Worm (Caenorhabditis elegans): ENCODE data around the gene nas-38.

Gene nas-38

DNA sequence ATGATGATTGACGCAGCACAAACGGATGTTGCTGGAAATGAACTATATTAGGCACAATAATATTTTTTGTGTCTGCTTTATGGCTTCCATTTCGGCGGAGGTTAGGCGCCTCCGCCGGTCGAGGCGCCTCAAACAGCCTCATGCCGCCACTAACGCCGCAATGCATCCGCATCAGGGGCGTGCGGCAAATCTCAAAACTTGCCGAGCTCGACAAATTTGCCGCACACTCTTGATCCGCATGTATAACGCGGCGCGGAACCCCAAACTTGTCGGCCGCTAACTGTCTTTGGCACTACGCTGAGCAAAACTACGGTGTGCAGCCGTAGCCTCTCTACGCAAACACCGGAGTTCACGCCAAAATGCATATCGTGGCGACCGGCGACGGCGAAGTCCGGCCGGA lies 23.8 kb downstream of the nas-38 start:
- TF ChIP-seq hlh-13 (GFP tag; optimal IDR thresholded peaks at IDR 0.05) (no peak), Y22D7AL.16 (tag; optimal IDR thresholded peaks at IDR 0.05) (no peak), ceh-48 (tag; optimal IDR thresholded peaks at IDR 0.05) (no peak), ceh-31 (tag; optimal IDR thresholded peaks at IDR 0.05) (no peak), hlh-8 (tag; optimal IDR thresholded peaks at IDR 0.05) (no peak), unc-55 (GFP tag; optimal IDR thresholded peaks at IDR 0.05) (no peak), syd-9 (tag; optimal IDR thresholded peaks at IDR 0.05) (no peak), nfya-1 (tag; optimal IDR thresholded peaks at IDR 0.05) (no peak), F13H6.1 (tag; optimal IDR thresholded peaks at IDR 0.05) (no peak), unc-42 (tag; optimal IDR thresholded peaks at IDR 0.05) (no peak), madf-2 (tag; optimal IDR thresholded peaks at IDR 0.05) (no peak), sdc-2 (tag; optimal IDR thresholded peaks at IDR 0.05) (no peak), ets-4 (tag; optimal IDR thresholded peaks at IDR 0.05) (no peak), ceh-22 (tag; optimal IDR thresholded peaks at IDR 0.05) (no peak), hlh-6 (tag; optimal IDR thresholded peaks at IDR 0.05) (no peak), tbx-7 (tag; optimal IDR thresholded peaks at IDR 0.05) (no peak), C38D4.7 (GFP tag; optimal IDR thresholded peaks at IDR 0.05) (no peak)

DNA sequence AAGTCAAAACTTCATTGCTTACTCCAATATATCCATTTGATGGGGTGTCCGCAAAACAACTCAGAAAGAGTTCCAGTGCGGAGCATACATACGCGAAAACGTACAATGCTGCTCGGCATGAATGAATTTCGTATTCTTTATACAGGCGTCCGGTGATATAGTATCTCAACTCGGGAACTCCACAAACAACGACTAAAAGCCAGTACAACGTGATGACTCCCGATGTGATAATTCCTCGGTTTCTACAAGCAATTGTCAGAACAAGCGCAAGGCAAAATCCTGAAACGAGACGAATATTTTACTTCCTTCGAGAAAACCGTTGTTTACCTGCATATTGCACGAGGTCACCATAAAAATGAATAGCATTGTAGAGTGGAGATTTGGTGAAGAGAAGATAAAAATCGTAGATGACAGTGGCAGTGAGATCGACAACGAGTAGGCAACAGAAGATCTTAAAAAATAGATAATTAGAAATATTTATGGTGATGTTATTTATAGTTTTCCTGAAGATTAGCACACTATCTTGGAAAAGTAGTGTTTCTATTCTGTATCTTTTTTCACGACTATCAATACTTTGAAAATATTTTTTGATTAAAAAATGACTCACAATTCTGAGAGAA lies 27.8 kb downstream of the nas-38 start:
- TF ChIP-seq ceh-30 (tag; optimal IDR thresholded peaks at IDR 0.05) (no peak), K02D7.2 (tag; optimal IDR thresholded peaks at IDR 0.05) (no peak), ceh-48 (tag; optimal IDR thresholded peaks at IDR 0.05) (no peak), ceh-2 (tag; optimal IDR thresholded peaks at IDR 0.05) (no peak), tbx-2 (tag; optimal IDR thresholded peaks at IDR 0.05) (no peak), lin-11 (tag; optimal IDR thresholded peaks at IDR 0.05) (no peak), F13H6.1 (tag; optimal IDR thresholded peaks at IDR 0.05) (no peak), Y22D7AL.16 (tag; optimal IDR thresholded peaks at IDR 0.05) (no peak), dmd-4 (tag; optimal IDR thresholded peaks at IDR 0.05; ENCODE audit: borderline replicate concordance) (no peak), pha-4 (tag; optimal IDR thresholded peaks at IDR 0.05) (no peak), gmeb-2 (tag; optimal IDR thresholded peaks at IDR 0.05) (no peak)

DNA sequence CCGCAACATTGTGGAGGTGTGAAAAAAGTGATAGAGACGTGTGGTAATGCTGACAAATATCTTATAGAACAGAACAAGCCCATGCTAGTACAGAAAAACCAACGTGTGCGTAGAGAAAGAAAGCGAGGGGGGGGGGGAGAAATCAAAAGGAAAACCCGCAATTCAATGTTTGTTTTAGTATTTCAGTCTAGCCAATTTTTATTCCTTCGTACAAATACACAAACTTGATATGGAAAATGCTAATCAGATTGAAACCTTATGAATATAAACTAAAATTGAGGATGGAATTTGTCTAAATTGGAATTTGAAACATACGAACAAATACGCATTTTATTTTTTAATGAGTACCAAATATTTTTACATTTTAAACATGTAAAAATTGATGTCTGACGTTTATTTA lies 29.8 kb downstream of the nas-38 start, which contains the start of gene mrp-1:
Gene mrp-1 (minus strand): TSS at position 101 of the 400 bp plus-strand sequence.
- no peak for TF ChIP-seq zip-5 (tag; optimal IDR thresholded peaks at IDR 0.05)
- TF ChIP-seq ceh-24 (tag; optimal IDR thresholded peaks at IDR 0.05), result no peak
- TF ChIP-seq ceh-2 (tag; optimal IDR thresholded peaks at IDR 0.05), result no peak
- no peak for TF ChIP-seq nhr-11 (tag; optimal IDR thresholded peaks at IDR 0.05)
- no peak for TF ChIP-seq ceh-19 (GFP tag; optimal IDR thresholded peaks at IDR 0.05)
- TF ChIP-seq dmd-4 (tag; optimal IDR thresholded peaks at IDR 0.05; ENCODE audit: borderline replicate concordance), result no peak
- TF ChIP-seq ceh-31 (tag; optimal IDR thresholded peaks at IDR 0.05), result no peak
- no peak for TF ChIP-seq pqm-1 (tag; optimal IDR thresholded peaks at IDR 0.05)
- TF ChIP-seq lim-6 (tag; optimal IDR thresholded peaks at IDR 0.05), result no peak
- TF ChIP-seq Y22D7AL.16 (tag; optimal IDR thresholded peaks at IDR 0.05), result no peak
- TF ChIP-seq ceh-34 (tag; optimal IDR thresholded peaks at IDR 0.05), result no peak
- no peak for TF ChIP-seq unc-42 (tag; optimal IDR thresholded peaks at IDR 0.05)
- no peak for TF ChIP-seq ceh-14 (tag; optimal IDR thresholded peaks at IDR 0.05)
- TF ChIP-seq elt-4 (tag; optimal IDR thresholded peaks at IDR 0.05), result no peak
- TF ChIP-seq npax-4 (tag; optimal IDR thresholded peaks at IDR 0.05), result no peak
- TF ChIP-seq sdc-2 (tag; optimal IDR thresholded peaks at IDR 0.05), result no peak
- no peak for TF ChIP-seq tbx-7 (tag; optimal IDR thresholded peaks at IDR 0.05)
- no peak for TF ChIP-seq ref-2 (tag; optimal IDR thresholded peaks at IDR 0.05)
- no peak for TF ChIP-seq ahr-1 (tag; optimal IDR thresholded peaks at IDR 0.05)
- no peak for TF ChIP-seq hlh-8 (tag; optimal IDR thresholded peaks at IDR 0.05)

DNA sequence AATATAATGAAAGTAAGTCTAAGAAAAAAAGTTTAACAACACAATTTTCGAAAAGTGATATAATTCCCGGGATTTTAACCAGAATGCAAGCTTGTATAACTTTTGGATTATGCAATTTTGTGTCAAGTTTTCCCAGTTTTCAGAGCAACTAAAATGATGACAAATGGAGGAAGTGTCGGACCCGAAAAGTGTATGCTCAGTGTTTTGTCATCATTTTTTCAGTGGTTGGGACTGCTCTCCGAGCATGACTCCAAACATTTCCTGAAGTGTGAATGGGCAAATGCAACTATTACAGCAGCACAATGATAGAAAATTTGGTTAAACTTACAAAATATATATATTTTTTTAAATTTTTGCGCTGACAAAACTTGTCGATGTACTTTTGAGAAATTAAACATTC lies 33.1 kb downstream of the nas-38 start:
- TF ChIP-seq unc-55 (GFP tag; optimal IDR thresholded peaks at IDR 0.05), result no peak
